Worm (Caenorhabditis elegans) whole organism, late embryonic: Measurements from ENCODE around the gene ZK381.8.

Source experiments
- ahr-1 ChIP-seq: sonication (generic microtip); optimal IDR thresholded peaks from 2 replicates; lab custom pipeline; 2016; ENCODE audit warnings: missing genetic modification characterization, missing compliant biosample characterization
- ceh-18 ChIP-seq: sonication (generic microtip); optimal IDR thresholded peaks from 2 replicates; lab custom pipeline; 2016; ENCODE audit warnings: missing genetic modification characterization, missing compliant biosample characterization
- ceh-31 ChIP-seq: sonication (generic microtip); optimal IDR thresholded peaks from 2 replicates; lab custom pipeline; 2016; ENCODE audit warnings: missing genetic modification characterization, missing compliant biosample characterization
- ceh-34 ChIP-seq: sonication (generic microtip); optimal IDR thresholded peaks from 2 replicates; lab custom pipeline; 2016; ENCODE audit warnings: mild to moderate bottlenecking, missing genetic modification characterization, missing compliant biosample characterization
- hlh-30 ChIP-seq: sonication (generic microtip); optimal IDR thresholded peaks from 2 replicates; lab custom pipeline; 2017; ENCODE audit warnings: antibody characterized with exemption, missing genetic modification characterization, missing compliant biosample characterization; ENCODE audit not compliant: insufficient read depth
- nfya-1 ChIP-seq: sonication (generic microtip); optimal IDR thresholded peaks from 2 replicates; lab custom pipeline; 2017; ENCODE audit warnings: missing genetic modification characterization, mild to moderate bottlenecking, missing compliant biosample characterization, antibody characterized with exemption, moderate library complexity
- nhr-232 ChIP-seq: sonication (generic microtip); optimal IDR thresholded peaks from 2 replicates; lab custom pipeline; 2016; ENCODE audit warnings: missing genetic modification characterization, missing compliant biosample characterization
- npax-4 ChIP-seq: sonication (generic microtip); optimal IDR thresholded peaks from 2 replicates; lab custom pipeline; 2016; ENCODE audit warnings: missing genetic modification characterization, missing compliant biosample characterization
- pqm-1 ChIP-seq: sonication (generic microtip); optimal IDR thresholded peaks from 2 replicates; lab custom pipeline; 2016; ENCODE audit warnings: missing genetic modification characterization, missing compliant biosample characterization
- ttx-3 ChIP-seq: sonication (generic microtip); optimal IDR thresholded peaks from 2 replicates; lab custom pipeline; 2016; ENCODE audit warnings: missing genetic modification reagents, missing genetic modification characterization, missing compliant biosample characterization
- unc-42 ChIP-seq: sonication (generic microtip); optimal IDR thresholded peaks from 2 replicates; lab custom pipeline; 2016; ENCODE audit warnings: missing genotype, missing genetic modification characterization, missing compliant biosample characterization

ZK381.8 gene

ce11 chrIV:6919318-6919717 is 50.9 kb downstream of the ZK381.8 start, which contains the start of gene ruvb-2:
Gene ruvb-2 (minus strand): TSS chrIV:6919406.
- no peak for TF ChIP-seq pqm-1 (tag; lab: Kevin White, UChicago)
- TF ChIP-seq unc-42 (tag; lab: Kevin White, UChicago): peak; percentile 77
- peak; percentile 38 for TF ChIP-seq ceh-34 (tag; lab: Kevin White, UChicago)
- TF ChIP-seq ceh-31 (tag; lab: Kevin White, UChicago): peak; percentile 48
- peak; percentile 48 for TF ChIP-seq hlh-30
- TF ChIP-seq ahr-1 (tag; lab: Kevin White, UChicago): no peak
- peak; percentile 12 for TF ChIP-seq ceh-18 (tag; lab: Kevin White, UChicago)
- peak; percentile 62 for TF ChIP-seq nfya-1
- peak; percentile 2 for TF ChIP-seq ttx-3 (tag; lab: Kevin White, UChicago)
- TF ChIP-seq npax-4 (tag; lab: Kevin White, UChicago): no peak
- TF ChIP-seq nhr-232 (tag; lab: Kevin White, UChicago): no peak
- TF ChIP-seq, all 69 proteins: peak for 7
